Worm (Caenorhabditis elegans) whole organism, young adult: ENCODE data around the gene hal-3.

Source experiments
- B0261.1 ChIP-seq: sonication (generic microtip); optimal IDR thresholded peaks from 2 replicates; lab custom pipeline; 2016; ENCODE audit warnings: mild to moderate bottlenecking, missing genetic modification characterization, moderate library complexity, missing compliant biosample characterization
- C06A6.2 ChIP-seq: fragments of 200-800 bp; sonication (Bioruptor generic); conservative IDR thresholded peaks from 2 replicates; pipeline ENCODE4 v1.3.6; 2022; ENCODE audit warnings: missing genetic modification characterization, missing compliant biosample characterization
- C17E4.6 ChIP-seq: fragments of 200-800 bp; sonication (Bioruptor generic); IDR thresholded peaks from 2 replicates; pipeline ENCODE4 v1.3.6; 2022; ENCODE audit warnings: missing genetic modification reagents, missing genetic modification characterization, missing compliant biosample characterization
- F10E7.11 ChIP-seq: sonication (generic microtip); optimal IDR thresholded peaks from 2 replicates; lab custom pipeline; 2017; ENCODE audit warnings: mild to moderate bottlenecking, missing genetic modification characterization, moderate library complexity, missing compliant biosample characterization
- Y95B8A.8 ChIP-seq: fragments of 200-800 bp; sonication (Bioruptor generic); IDR thresholded peaks from 2 replicates; pipeline ENCODE4 v1.3.6; 2022; ENCODE audit warnings: missing genetic modification reagents, missing genetic modification characterization, missing compliant biosample characterization
- akir-1 ChIP-seq: fragments of 200-800 bp; sonication (Bioruptor generic); optimal IDR thresholded peaks from 2 replicates; lab custom pipeline; 2018; ENCODE audit warnings: mild to moderate bottlenecking, missing genetic modification characterization, moderate library complexity, missing compliant biosample characterization
- attf-6 ChIP-seq: fragments of 200-800 bp; sonication (Bioruptor generic); IDR thresholded peaks from 2 replicates; pipeline ENCODE4 v1.3.6; 2022; ENCODE audit warnings: missing genetic modification reagents, missing genetic modification characterization, missing compliant biosample characterization
- bed-2 ChIP-seq: fragments of 200-800 bp; sonication (Bioruptor generic); IDR thresholded peaks from 2 replicates; pipeline ENCODE4 v1.3.6; 2022; ENCODE audit warnings: missing genetic modification reagents, missing genetic modification characterization, missing compliant biosample characterization
- ceh-27 ChIP-seq: fragments of 200-800 bp; sonication (Bioruptor generic); optimal IDR thresholded peaks from 2 replicates; lab custom pipeline; 2018; ENCODE audit warnings: mild to moderate bottlenecking, missing genetic modification characterization, moderate library complexity, missing compliant biosample characterization
- ceh-58 ChIP-seq: fragments of 200-800 bp; sonication (Bioruptor generic); IDR thresholded peaks from 2 replicates; pipeline ENCODE4 v1.3.6; 2022; ENCODE audit warnings: missing genetic modification characterization, missing compliant biosample characterization
- egl-18 ChIP-seq: fragments of 200-800 bp; sonication (Bioruptor generic); IDR thresholded peaks from 2 replicates; pipeline ENCODE4 v1.3.6; 2022; ENCODE audit warnings: missing genetic modification reagents, missing genetic modification characterization, missing compliant biosample characterization
- egrh-3 ChIP-seq: fragments of 200-800 bp; sonication (Bioruptor generic); IDR thresholded peaks from 2 replicates; pipeline ENCODE4 v1.3.6; 2022; ENCODE audit warnings: missing genetic modification reagents, missing genetic modification characterization, missing compliant biosample characterization
- hrde-1 ChIP-seq: sonication (generic microtip); optimal IDR thresholded peaks from 2 replicates; lab custom pipeline; 2016; ENCODE audit warnings: missing genetic modification characterization, mild to moderate bottlenecking, missing compliant biosample characterization, moderate library complexity, missing genotype, missing genetic modification reagents, borderline replicate concordance
- hsf-1 ChIP-seq: fragments of 200-800 bp; sonication (Bioruptor generic); IDR thresholded peaks from 2 replicates; pipeline ENCODE4 v1.3.6; 2022; ENCODE audit warnings: missing genetic modification reagents, missing genetic modification characterization, missing compliant biosample characterization
- let-526 ChIP-seq: fragments of 200-800 bp; sonication (Bioruptor generic); IDR thresholded peaks from 2 replicates; pipeline ENCODE4 v1.3.6; 2022; ENCODE audit warnings: missing genetic modification reagents, missing genetic modification characterization, missing compliant biosample characterization
- lin-26 ChIP-seq: fragments of 200-800 bp; sonication (Bioruptor generic); IDR thresholded peaks from 2 replicates; pipeline ENCODE4 v1.3.6; 2022; ENCODE audit warnings: missing genetic modification reagents, missing genetic modification characterization, missing compliant biosample characterization
- lsl-1 ChIP-seq: fragments of 200-800 bp; sonication (Bioruptor generic); optimal IDR thresholded peaks from 2 replicates; lab custom pipeline; 2018; ENCODE audit warnings: mild to moderate bottlenecking, missing genetic modification characterization, moderate library complexity, missing compliant biosample characterization
- madf-10 ChIP-seq: sonication (generic microtip); optimal IDR thresholded peaks from 2 replicates; lab custom pipeline; 2016; ENCODE audit warnings: mild to moderate bottlenecking, missing genetic modification characterization, missing compliant biosample characterization
- mcd-1 ChIP-seq: fragments of 200-800 bp; sonication (Bioruptor generic); IDR thresholded peaks from 2 replicates; pipeline ENCODE4 v1.3.6; 2022; ENCODE audit warnings: missing genetic modification reagents, missing genetic modification characterization, missing compliant biosample characterization
- nfya-1 ChIP-seq: sonication (generic microtip); optimal IDR thresholded peaks from 2 replicates; lab custom pipeline; 2017; ENCODE audit warnings: antibody characterized with exemption, missing compliant biosample characterization, missing genetic modification characterization, borderline replicate concordance; ENCODE audit not compliant: insufficient read depth
- nfya-2 ChIP-seq: fragments of 200-800 bp; sonication (Bioruptor generic); IDR thresholded peaks from 2 replicates; pipeline ENCODE4 v1.3.6; 2022; ENCODE audit warnings: missing genetic modification reagents, missing genetic modification characterization, missing compliant biosample characterization
- nfyb-1 ChIP-seq: fragments of 200-800 bp; sonication (Bioruptor generic); IDR thresholded peaks from 2 replicates; pipeline ENCODE4 v1.3.6; 2022; ENCODE audit warnings: missing genetic modification reagents, missing genetic modification characterization, missing compliant biosample characterization
- nhr-80 ChIP-seq: sonication (generic microtip); optimal IDR thresholded peaks from 2 replicates; lab custom pipeline; 2016; ENCODE audit warnings: missing genetic modification characterization, missing compliant biosample characterization
- pbrm-1 ChIP-seq: fragments of 200-800 bp; sonication (Bioruptor generic); IDR thresholded peaks from 2 replicates; pipeline ENCODE4 v1.3.6; 2022; ENCODE audit warnings: missing genetic modification reagents, missing genetic modification characterization, missing compliant biosample characterization
- pha-4 ChIP-seq: fragments of 150-350 bp; sonication (generic microtip); optimal IDR thresholded peaks from 2 replicates; lab custom pipeline; 2014; ENCODE audit warnings: missing biosample characterization, missing genetic modification reagents, missing genetic modification characterization
- repo-1 ChIP-seq: sonication (generic microtip); optimal IDR thresholded peaks from 2 replicates; lab custom pipeline; 2017; ENCODE audit warnings: mild to moderate bottlenecking, missing genetic modification characterization, missing compliant biosample characterization
- sdz-38 ChIP-seq: sonication (generic microtip); optimal IDR thresholded peaks from 2 replicates; lab custom pipeline; 2016; ENCODE audit warnings: missing genotype, missing genetic modification characterization, missing compliant biosample characterization
- sea-2 ChIP-seq: fragments of 200-800 bp; sonication (Bioruptor generic); IDR thresholded peaks from 2 replicates; pipeline ENCODE4 v1.3.6; 2022; ENCODE audit warnings: missing genetic modification characterization, missing compliant biosample characterization
- somi-1 ChIP-seq: fragments of 200-800 bp; sonication (Bioruptor generic); optimal IDR thresholded peaks from 2 replicates; lab custom pipeline; 2018; ENCODE audit warnings: mild to moderate bottlenecking, missing genetic modification characterization, missing compliant biosample characterization
- ztf-22 ChIP-seq: fragments of 200-800 bp; sonication (Bioruptor generic); optimal IDR thresholded peaks from 2 replicates; lab custom pipeline; 2018; ENCODE audit warnings: mild to moderate bottlenecking, missing genetic modification characterization, moderate library complexity, missing compliant biosample characterization
- ztf-25 ChIP-seq: fragments of 200-800 bp; sonication (Bioruptor generic); IDR thresholded peaks from 2 replicates; pipeline ENCODE4 v1.3.6; 2022; ENCODE audit warnings: missing genetic modification reagents, missing genetic modification characterization, missing compliant biosample characterization

The hal-3 gene

ce11 chrII:9591071-9591470, 25.9 kb downstream of the hal-3 start, which contains the start of the genes E02H1.1 and tag-124 (continued):
- no peak for TF ChIP-seq ztf-22 (GFP tag; lab: Kevin White, UChicago)
- TF ChIP-seq lsl-1 (GFP tag; lab: Kevin White, UChicago): peak; percentile 27
- TF ChIP-seq sdz-38 (tag; lab: Kevin White, UChicago): no peak
- 0 out of 2 replicates have a peak, but pooled peaks have one; percentile 31 for TF ChIP-seq attf-6 (GFP tag; lab: Robert Waterston, UW)
- no peak for TF ChIP-seq pbrm-1 (GFP tag; lab: Robert Waterston, UW)
- no peak for TF ChIP-seq hrde-1 (tag; lab: Kevin White, UChicago)
- TF ChIP-seq nfya-2 (GFP tag; lab: Robert Waterston, UW): no peak
- TF ChIP-seq somi-1: no peak
- TF ChIP-seq ceh-58 (GFP tag; lab: Robert Waterston, UW): no peak

DNA sequence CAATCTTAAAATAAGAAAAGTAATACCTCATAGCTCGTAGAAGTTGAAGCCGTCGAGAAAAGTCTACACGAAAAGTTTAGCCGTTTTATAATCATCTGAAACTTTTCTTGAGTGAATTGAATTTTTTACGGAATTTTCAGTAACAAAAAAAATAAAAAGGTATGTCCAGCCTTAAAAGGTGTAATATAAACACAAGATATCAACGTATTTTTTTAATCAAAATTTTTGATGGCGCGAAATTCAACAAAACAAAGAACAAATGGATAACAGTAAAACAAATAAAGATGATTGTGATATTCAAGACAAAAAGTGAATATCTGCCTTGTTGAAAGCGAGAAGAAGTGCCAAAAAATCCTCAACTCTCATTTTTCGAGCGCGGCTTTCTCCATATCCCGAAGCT, 27.3 kb downstream of the hal-3 start, which contains the start of gene eral-1:
eral-1 (minus strand) TSS at position 101 of the 400 bp plus-strand sequence.
- TF ChIP-seq egl-18 (no peak), lin-26 (no peak), akir-1 (GFP tag; lab: Kevin White, UChicago) (no peak), pha-4 (no peak), bed-2 (GFP tag; lab: Robert Waterston, UW) (no peak), B0261.1 (tag; lab: Kevin White, UChicago) (no peak), egrh-3 (GFP tag; lab: Robert Waterston, UW) (no peak), madf-10 (no peak)

DNA sequence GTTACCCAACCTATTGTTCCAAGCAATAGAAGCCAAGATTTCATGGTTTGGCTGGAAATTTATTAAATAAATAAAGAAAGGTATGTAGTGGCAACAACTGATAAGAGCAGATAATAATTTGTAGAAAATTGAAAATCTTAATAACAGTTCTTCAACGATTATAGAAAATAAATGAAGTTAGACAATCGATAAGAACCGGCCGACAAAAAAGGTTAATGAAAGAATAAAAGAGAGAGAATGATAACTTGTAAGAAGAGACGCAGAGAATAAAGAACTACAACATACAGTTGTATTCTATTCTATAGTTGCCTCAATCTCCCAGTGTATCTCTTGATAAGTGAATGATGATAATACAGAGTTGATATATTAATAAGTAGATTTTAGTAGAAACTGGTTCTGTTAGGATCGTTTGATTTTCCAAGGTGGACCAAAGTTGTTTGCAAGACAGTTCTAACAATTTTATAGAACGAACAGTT, 30.2 kb downstream of the hal-3 start, which contains the start of gene ugt-58:
ugt-58 (minus strand) TSS at position 51 of the 476 bp plus-strand sequence.
- TF ChIP-seq C17E4.6: no peak
- TF ChIP-seq nhr-80 (tag; lab: Kevin White, UChicago): peak; percentile 5

DNA sequence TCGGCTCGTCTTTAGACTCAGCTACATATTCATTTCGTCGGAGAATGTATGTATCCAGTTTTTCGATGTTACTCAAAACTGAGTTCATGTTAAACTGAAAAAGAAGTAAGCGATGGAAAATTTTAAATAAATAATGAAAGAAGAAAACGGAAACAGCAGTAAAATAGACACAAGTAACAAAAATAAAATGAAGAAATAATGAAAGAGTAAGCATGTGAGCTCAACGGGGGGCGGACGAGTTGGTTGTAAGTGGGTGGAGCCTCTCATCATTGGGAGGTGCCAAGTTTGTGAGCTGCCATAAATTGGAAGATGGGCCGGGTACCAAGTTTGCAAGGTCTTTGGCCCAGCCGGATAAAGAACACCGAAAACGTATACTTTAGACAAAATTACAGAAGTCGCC, 33.5 kb downstream of the hal-3 start, which contains the start of gene wee-1.1:
wee-1.1 (minus strand) TSS at position 101 of the 400 bp plus-strand sequence.
- no peak for TF ChIP-seq nfya-1 (tag; lab: Kevin White, UChicago)
- no peak for TF ChIP-seq ceh-27 (GFP tag; lab: Kevin White, UChicago)
- no peak for TF ChIP-seq Y95B8A.8 (GFP tag; lab: Robert Waterston, UW)
- no peak for TF ChIP-seq hsf-1 (GFP tag; lab: Robert Waterston, UW)
- TF ChIP-seq C06A6.2 (GFP tag; lab: Robert Waterston, UW): no peak
- no peak for TF ChIP-seq ztf-25 (GFP tag; lab: Robert Waterston, UW)
- TF ChIP-seq repo-1: no peak
- TF ChIP-seq sea-2 (GFP tag; lab: Robert Waterston, UW): no peak
- TF ChIP-seq B0261.1 (tag; lab: Kevin White, UChicago): no peak
- TF ChIP-seq F10E7.11 (tag; lab: Kevin White, UChicago): no peak
- no peak for TF ChIP-seq bed-2 (GFP tag; lab: Robert Waterston, UW)
- no peak for TF ChIP-seq mcd-1 (GFP tag; lab: Robert Waterston, UW)

DNA sequence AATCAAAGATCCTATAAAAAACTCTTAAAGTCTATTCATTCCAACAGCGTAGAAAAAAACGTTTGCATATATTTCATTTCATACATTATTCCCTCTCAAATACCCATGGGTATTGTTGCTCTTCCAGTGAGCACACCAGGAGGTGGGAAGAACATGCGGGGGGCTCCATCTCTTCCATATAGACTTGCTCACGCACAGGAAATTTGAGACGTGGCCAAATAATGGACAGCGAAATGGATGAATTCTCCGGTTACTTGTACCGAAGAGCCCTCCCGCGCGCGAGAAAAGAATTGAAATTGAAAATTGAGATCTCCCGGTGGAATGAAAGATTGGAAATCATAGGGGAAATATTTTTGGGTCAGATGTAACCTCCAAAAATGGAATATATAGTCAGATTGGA, 39.3 kb downstream of the hal-3 start:
- TF ChIP-seq let-526 (GFP tag; lab: Robert Waterston, UW) (no peak), nfyb-1 (GFP tag; lab: Robert Waterston, UW) (0 out of 2 replicates have a peak, but pooled peaks have one; percentile 33)
